Fruit fly (Drosophila melanogaster) whole organism, embryonic: Measurements from ENCODE around the gene ova.

Experiments used
- Asciz ChIP-seq: fragments of 200-800 bp; sonication (Bioruptor generic); optimal IDR thresholded peaks from 2 replicates; lab custom pipeline; 2017; ENCODE audit warnings: missing biosample characterization, mild to moderate bottlenecking, missing genetic modification characterization, missing genetic modification reagents
- Atf6 ChIP-seq: fragments of 200-800 bp; sonication (Bioruptor generic); IDR thresholded peaks from 2 replicates; pipeline ENCODE4 v1.3.6; 2022; ENCODE audit warnings: missing biosample characterization, missing genetic modification characterization
- CG1024 ChIP-seq: fragments of 200-800 bp; sonication (Bioruptor generic); IDR thresholded peaks from 2 replicates; pipeline ENCODE4 v1.3.6; 2022; ENCODE audit warnings: missing biosample characterization, missing genetic modification characterization
- CG10274 ChIP-seq: fragments of 200-800 bp; sonication (Bioruptor generic); optimal IDR thresholded peaks from 3 replicates; lab custom pipeline; 2017; ENCODE audit warnings: missing biosample characterization, mild to moderate bottlenecking, missing genetic modification characterization
- CG10321 ChIP-seq: fragments of 200-800 bp; sonication (Bioruptor generic); IDR thresholded peaks from 2 replicates; pipeline ENCODE4 v1.3.6; 2022; ENCODE audit warnings: missing biosample characterization, missing genetic modification characterization
- CG12071 ChIP-seq: fragments of 200-800 bp; sonication (Bioruptor generic); optimal IDR thresholded peaks from 3 replicates; lab custom pipeline; 2018; ENCODE audit warnings: missing biosample characterization, mild to moderate bottlenecking, missing genetic modification characterization
- CG15011 ChIP-seq: fragments of 200-800 bp; sonication (Bioruptor generic); optimal IDR thresholded peaks from 3 replicates; lab custom pipeline; 2018; ENCODE audit warnings: missing biosample characterization, mild to moderate bottlenecking, missing genetic modification characterization
- CG15514 ChIP-seq: fragments of 200-800 bp; sonication (Bioruptor generic); optimal IDR thresholded peaks from 3 replicates; lab custom pipeline; 2017; ENCODE audit warnings: missing biosample characterization, missing genetic modification characterization, mild to moderate bottlenecking, moderate library complexity, missing genetic modification reagents
- CG1792 ChIP-seq: fragments of 200-800 bp; sonication (Bioruptor generic); optimal IDR thresholded peaks from 2 replicates; lab custom pipeline; 2016; ENCODE audit warnings: missing biosample characterization, missing genetic modification characterization
- CG18011 ChIP-seq: fragments of 200-800 bp; sonication (Bioruptor generic); optimal IDR thresholded peaks from 2 replicates; lab custom pipeline; 2017; ENCODE audit warnings: missing biosample characterization, missing genetic modification characterization, mild to moderate bottlenecking, moderate library complexity, missing genotype
- CG1832 ChIP-seq: fragments of 200-800 bp; sonication (Bioruptor generic); optimal IDR thresholded peaks from 2 replicates; lab custom pipeline; 2017; ENCODE audit warnings: missing biosample characterization, mild to moderate bottlenecking, missing genetic modification characterization, inconsistent platforms
- CG18476 ChIP-seq: fragments of 200-800 bp; sonication (Bioruptor generic); optimal IDR thresholded peaks from 2 replicates; lab custom pipeline; 2016; ENCODE audit warnings: missing biosample characterization, mild to moderate bottlenecking, missing genetic modification characterization
- CG2678 ChIP-seq: fragments of 200-800 bp; sonication (Bioruptor generic); optimal IDR thresholded peaks from 3 replicates; lab custom pipeline; 2019; ENCODE audit warnings: missing biosample characterization, mild to moderate bottlenecking, missing genetic modification characterization, moderate library complexity
- CG31224 ChIP-seq: fragments of 200-800 bp; sonication (Bioruptor generic); IDR thresholded peaks from 2 replicates; pipeline ENCODE4 v1.3.6; 2022; ENCODE audit warnings: missing biosample characterization, missing genetic modification characterization
- CG31365 ChIP-seq: fragments of 200-800 bp; sonication (Bioruptor generic); optimal IDR thresholded peaks from 2 replicates; lab custom pipeline; 2018; ENCODE audit warnings: missing biosample characterization, mild to moderate bottlenecking, missing genetic modification characterization
- CG34376 ChIP-seq: fragments of 200-800 bp; sonication (Bioruptor generic); optimal IDR thresholded peaks from 2 replicates; lab custom pipeline; 2018; ENCODE audit warnings: missing biosample characterization, mild to moderate bottlenecking, missing genetic modification characterization
- CG4707 ChIP-seq: fragments of 200-800 bp; sonication (Bioruptor generic); optimal IDR thresholded peaks from 2 replicates; lab custom pipeline; 2018; ENCODE audit warnings: missing biosample characterization, mild to moderate bottlenecking, missing genetic modification characterization, moderate library complexity
- CG6854 ChIP-seq: fragments of 200-800 bp; sonication (Bioruptor generic); optimal IDR thresholded peaks from 3 replicates; lab custom pipeline; 2017; ENCODE audit warnings: missing biosample characterization, mild to moderate bottlenecking, missing genetic modification characterization
- CG7357 ChIP-seq: fragments of 200-800 bp; sonication (Bioruptor generic); IDR thresholded peaks from 3 replicates; pipeline ENCODE4 v1.3.6; 2022; ENCODE audit warnings: missing biosample characterization, missing genetic modification characterization
- CG9437 ChIP-seq: fragments of 200-800 bp; sonication (Bioruptor generic); optimal IDR thresholded peaks from 2 replicates; lab custom pipeline; 2018; ENCODE audit warnings: missing biosample characterization, mild to moderate bottlenecking, missing genetic modification characterization
- CG9817 ChIP-seq: fragments of 200-800 bp; sonication (Bioruptor generic); optimal IDR thresholded peaks from 2 replicates; lab custom pipeline; 2018; ENCODE audit warnings: missing biosample characterization, mild to moderate bottlenecking, missing genetic modification characterization, moderate library complexity
- CkIIα-i1 ChIP-seq: fragments of 200-800 bp; sonication (Bioruptor generic); IDR thresholded peaks from 2 replicates; pipeline ENCODE4 v1.3.6; 2022; ENCODE audit warnings: missing biosample characterization, missing genetic modification characterization
- CoRest ChIP-seq: fragments of 200-800 bp; sonication (Bioruptor generic); optimal IDR thresholded peaks from 3 replicates; lab custom pipeline; 2018; ENCODE audit warnings: missing biosample characterization, mild to moderate bottlenecking, missing genetic modification characterization, moderate library complexity
- D ChIP-seq, 2 experiments: fragments of 200-800 bp in 1 of 2; fragments of >200 bp in 1 of 2; sonication (Bioruptor generic) in 1 of 2; optimal IDR thresholded peaks; 2 replicates in 1 of 2; 3 replicates in 1 of 2; lab custom pipeline; 2017; ENCODE audit warnings: mild to moderate bottlenecking in 1 of 2, missing biosample characterization in 1 of 2, missing genetic modification characterization in 1 of 2, missing genetic modification reagents in 1 of 2
- Dad ChIP-seq: fragments of 200-800 bp; sonication (Bioruptor generic); optimal IDR thresholded peaks from 3 replicates; lab custom pipeline; 2016; ENCODE audit warnings: missing biosample characterization, missing genetic modification characterization
- Dll ChIP-seq: fragments of 200-800 bp; sonication (Bioruptor generic); IDR thresholded peaks from 4 replicates; pipeline ENCODE4 v1.3.6; 2022; ENCODE audit warnings: missing biosample characterization, missing genetic modification characterization; ENCODE audit not compliant: partially characterized antibody
- HmgD ChIP-seq: fragments of 200-800 bp; sonication (Bioruptor generic); optimal IDR thresholded peaks from 3 replicates; lab custom pipeline; 2016; ENCODE audit warnings: missing biosample characterization, missing genetic modification characterization
- Lhr ChIP-seq: fragments of 200-800 bp; sonication (Bioruptor generic); optimal IDR thresholded peaks from 3 replicates; lab custom pipeline; 2017; ENCODE audit warnings: mild to moderate bottlenecking, missing biosample characterization, missing genetic modification reagents, missing genetic modification characterization
- Meics ChIP-seq: fragments of 200-800 bp; sonication (Bioruptor generic); optimal IDR thresholded peaks from 2 replicates; lab custom pipeline; 2017; ENCODE audit warnings: missing biosample characterization, mild to moderate bottlenecking, missing genetic modification characterization
- Neu2 ChIP-seq: fragments of 200-800 bp; sonication (Bioruptor generic); optimal IDR thresholded peaks from 3 replicates; lab custom pipeline; 2016; ENCODE audit warnings: missing biosample characterization, missing genetic modification characterization, borderline replicate concordance
- Nf-YA ChIP-seq: fragments of 200-800 bp; sonication (Bioruptor generic); IDR thresholded peaks from 2 replicates; pipeline ENCODE4 v1.3.6; 2022; ENCODE audit warnings: missing biosample characterization, missing genetic modification characterization
- Sry-β ChIP-seq: fragments of 200-800 bp; sonication (Bioruptor generic); optimal IDR thresholded peaks from 2 replicates; lab custom pipeline; 2018; ENCODE audit warnings: missing biosample characterization, mild to moderate bottlenecking, missing genetic modification characterization, moderate library complexity
- Sry-δ ChIP-seq: fragments of 200-800 bp; sonication (Bioruptor generic); optimal IDR thresholded peaks from 2 replicates; lab custom pipeline; 2016; ENCODE audit warnings: missing biosample characterization, missing genetic modification characterization
- aop ChIP-seq: fragments of 200-800 bp; sonication (Bioruptor generic); IDR thresholded peaks from 2 replicates; pipeline ENCODE4 v1.3.6; 2022; ENCODE audit warnings: missing biosample characterization, missing genetic modification characterization
- az2 ChIP-seq: fragments of 200-800 bp; sonication (Bioruptor generic); optimal IDR thresholded peaks from 3 replicates; lab custom pipeline; 2016; ENCODE audit warnings: missing biosample characterization, missing genetic modification characterization
- btn ChIP-seq: fragments of 200-800 bp; sonication (Bioruptor generic); optimal IDR thresholded peaks from 2 replicates; lab custom pipeline; 2016; ENCODE audit warnings: missing biosample characterization, missing genetic modification characterization
- chif ChIP-seq, 2 experiments: fragments of 200-800 bp; sonication (Bioruptor generic); optimal IDR thresholded peaks; 3 replicates each; lab custom pipeline; 2016; ENCODE audit warnings: missing biosample characterization in 2 of 2, missing genetic modification characterization in 2 of 2
- ci ChIP-seq: fragments of 200-800 bp; sonication (Bioruptor generic); IDR thresholded peaks from 3 replicates; pipeline ENCODE4 v1.3.6; 2022; ENCODE audit warnings: missing biosample characterization, missing genetic modification characterization
- hkb ChIP-seq, 2 experiments: fragments of 200-800 bp in 1 of 2; fragments of >200 bp in 1 of 2; sonication (Bioruptor generic) in 1 of 2; IDR thresholded peaks in 1 of 2; optimal IDR thresholded peaks in 1 of 2; 2 replicates each; pipeline versions ENCODE4 v1.3.6 to Lab custom; 2017 to 2022; ENCODE audit warnings: missing biosample characterization in 1 of 2, missing genetic modification characterization in 1 of 2
- pan ChIP-seq, 4 experiments: fragments of >200 bp in 3 of 4; fragments of 200-800 bp in 1 of 4; sonication (Bioruptor generic) in 1 of 4; optimal IDR thresholded peaks in 3 of 4; IDR thresholded peaks in 1 of 4; 2 replicates each; pipeline versions ENCODE4 v1.3.6 to Lab custom; 2017 to 2022; ENCODE audit warnings: missing biosample characterization in 2 of 4, missing genetic modification characterization in 2 of 4, mixed read lengths in 1 of 4
- repo ChIP-seq: fragments of 200-800 bp; sonication (Bioruptor generic); optimal IDR thresholded peaks from 2 replicates; lab custom pipeline; 2016; ENCODE audit warnings: missing biosample characterization, missing genetic modification characterization
- run ChIP-seq: fragments of 200-800 bp; sonication (Bioruptor generic); optimal IDR thresholded peaks from 3 replicates; lab custom pipeline; 2018; ENCODE audit warnings: missing biosample characterization, mild to moderate bottlenecking, missing genetic modification characterization
- sd ChIP-seq: fragments of 200-800 bp; sonication (Bioruptor generic); optimal IDR thresholded peaks from 3 replicates; lab custom pipeline; 2018; ENCODE audit warnings: missing biosample characterization, mild to moderate bottlenecking, missing genetic modification characterization, moderate library complexity
- slou ChIP-seq: fragments of 200-800 bp; sonication (Bioruptor generic); optimal IDR thresholded peaks from 3 replicates; lab custom pipeline; 2016; ENCODE audit warnings: missing biosample characterization, missing genetic modification characterization
- sna ChIP-seq: fragments of 200-800 bp; sonication (Bioruptor generic); IDR thresholded peaks from 2 replicates; pipeline ENCODE4 v1.3.6; 2022; ENCODE audit warnings: missing biosample characterization, missing genetic modification characterization; ENCODE audit not compliant: partially characterized antibody
- sob ChIP-seq: fragments of 200-800 bp; sonication (Bioruptor generic); IDR thresholded peaks from 2 replicates; pipeline ENCODE4 v1.3.6; 2022; ENCODE audit warnings: missing biosample characterization, missing genetic modification characterization
- trem ChIP-seq: fragments of 200-800 bp; optimal IDR thresholded peaks from 3 replicates; lab custom pipeline; 2019; ENCODE audit warnings: missing biosample characterization, mild to moderate bottlenecking, missing genetic modification characterization, moderate library complexity
- unpg ChIP-seq: fragments of 200-800 bp; sonication (Bioruptor generic); optimal IDR thresholded peaks from 3 replicates; lab custom pipeline; 2018; ENCODE audit warnings: missing biosample characterization, mild to moderate bottlenecking, missing genetic modification characterization, moderate library complexity

ova gene

DNA sequence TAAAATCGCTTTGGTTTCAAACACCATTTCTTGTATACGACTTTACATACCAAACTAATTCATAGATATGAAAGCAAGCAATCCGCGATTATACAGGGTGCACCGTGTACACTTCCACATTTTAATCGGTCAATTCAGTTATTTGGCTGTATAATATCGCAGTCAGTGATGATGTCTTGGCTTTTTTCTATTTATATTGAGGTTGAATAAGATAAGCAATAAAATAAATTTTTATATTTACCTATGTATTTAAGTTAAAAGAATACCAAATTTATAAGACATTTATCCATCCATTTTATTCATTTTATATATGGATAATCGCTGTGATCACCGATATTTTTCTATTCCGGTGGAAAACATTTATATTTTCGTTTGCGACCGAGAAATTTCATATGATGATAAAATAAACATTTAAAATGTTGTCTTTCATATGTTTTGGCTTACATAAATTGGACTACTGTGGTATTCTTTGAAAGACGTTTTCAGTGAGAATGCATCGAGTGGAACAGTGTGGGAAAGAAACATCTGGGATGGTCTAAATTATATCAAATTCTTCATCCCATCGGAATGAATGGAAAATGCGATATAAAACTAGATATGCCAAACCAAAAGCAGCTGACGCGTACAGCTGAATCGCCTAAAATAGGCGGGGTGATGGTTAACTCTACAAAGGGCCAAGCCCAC lies 4.6 kb downstream of the ova start, which contains the start of gene CG5708 (continued):
- TF ChIP-seq CG31365 (no peak), Dll (GFP tag; lab: Robert Waterston, UW) (peak; percentile 40; the same call in 1 of the 4 replicates), trem (tag; lab: Kevin White, UChicago) (no peak), CoRest (tag; lab: Kevin White, UChicago) (peak; percentile 35), Atf6 (0 out of 2 replicates have a peak, but pooled peaks have one; percentile 17), CG7357 (GFP tag; lab: Robert Waterston, UW) (no peak), Neu2 (no peak), sna (GFP tag; lab: Robert Waterston, UW) (no peak), CG9437 (GFP tag; lab: Kevin White, UChicago) (no peak), aop (GFP tag; lab: Robert Waterston, UW) (no peak), Meics (GFP tag; lab: Kevin White, UChicago) (no peak), Lhr (GFP tag; lab: Kevin White, UChicago) (peak; percentile 36), hkb (optimal IDR thresholded peaks at IDR 0.05; lab: Kevin White, UChicago) (no peak), hkb (GFP tag; IDR thresholded peaks at IDR 0.05; lab: Robert Waterston, UW) (no peak), unpg (GFP tag; lab: Kevin White, UChicago) (no peak), CG1024 (GFP tag; lab: Robert Waterston, UW) (peak; percentile 96), CG10274 (GFP tag; lab: Kevin White, UChicago) (no peak), CG34376 (GFP tag; lab: Kevin White, UChicago) (no peak), CG18476 (no peak), Sry-δ (peak; percentile 36), repo (GFP tag; lab: Kevin White, UChicago) (no peak), ci (GFP tag; lab: Robert Waterston, UW) (no peak; the same call in 2 of the 3 replicates), CG1832 (GFP tag; lab: Kevin White, UChicago) (no peak), CG9817 (tag; lab: Kevin White, UChicago) (no peak), CkIIα-i1 (no peak), Dad (no peak), CG6854 (no peak), chif (GFP tag; optimal IDR thresholded peaks at IDR 0.05; lab: Kevin White, UChicago) (no peak), btn (GFP tag; lab: Kevin White, UChicago) (no peak), CG12071 (GFP tag; lab: Kevin White, UChicago) (no peak), Sry-β (GFP tag; lab: Kevin White, UChicago) (peak; percentile 92), CG31224 (GFP tag; lab: Robert Waterston, UW) (no peak), CG10321 (GFP tag; lab: Robert Waterston, UW) (no peak), CG2678 (tag; lab: Kevin White, UChicago) (no peak), CG18011 (no peak), D (optimal IDR thresholded peaks at IDR 0.05; lab: Kevin White, UChicago) (no peak), D (GFP tag; optimal IDR thresholded peaks at IDR 0.05; lab: Kevin White, UChicago) (no peak), sob (GFP tag; lab: Robert Waterston, UW) (0 out of 2 replicates have a peak, but pooled peaks have one; percentile 39), CG4707 (no peak), run (tag; lab: Kevin White, UChicago) (no peak), HmgD (GFP tag; lab: Kevin White, UChicago) (no peak), sd (tag; lab: Kevin White, UChicago) (peak; percentile 73), az2 (GFP tag; lab: Kevin White, UChicago) (no peak), Nf-YA (GFP tag; lab: Robert Waterston, UW) (no peak), Asciz (GFP tag; lab: Kevin White, UChicago) (no peak), CG15514 (GFP tag; lab: Kevin White, UChicago) (peak; percentile 30), slou (no peak), pan (optimal IDR thresholded peaks at IDR 0.05; lab: Kevin White, UChicago) (no peak), pan (GFP tag; optimal IDR thresholded peaks at IDR 0.05 in 1 of 2, IDR thresholded peaks at IDR 0.05 in 1 of 2) (no peak), CG15011 (GFP tag; lab: Kevin White, UChicago) (no peak), CG1792 (GFP tag; lab: Kevin White, UChicago) (no peak)
